Fruit fly (Drosophila melanogaster) whole organism, pupa: ENCODE measurements around the gene Hayan.

ENCODE experiments used
- D1 ChIP-seq: fragments of 200-800 bp; sonication (Bioruptor generic); optimal IDR thresholded peaks from 2 replicates; lab custom pipeline; 2018; ENCODE audit warnings: missing biosample characterization, mild to moderate bottlenecking, missing genetic modification characterization, moderate library complexity
- Ets98B ChIP-seq: fragments of 200-800 bp; sonication (Bioruptor generic); IDR thresholded peaks from 2 replicates; pipeline ENCODE4 v1.3.6; 2022; ENCODE audit warnings: missing biosample characterization, missing genetic modification characterization
- fd96Ca ChIP-seq: fragments of 200-800 bp; sonication (Bioruptor generic); IDR thresholded peaks from 3 replicates; pipeline ENCODE4 v1.3.6; 2022; ENCODE audit warnings: missing biosample characterization, missing genetic modification characterization

DNA sequence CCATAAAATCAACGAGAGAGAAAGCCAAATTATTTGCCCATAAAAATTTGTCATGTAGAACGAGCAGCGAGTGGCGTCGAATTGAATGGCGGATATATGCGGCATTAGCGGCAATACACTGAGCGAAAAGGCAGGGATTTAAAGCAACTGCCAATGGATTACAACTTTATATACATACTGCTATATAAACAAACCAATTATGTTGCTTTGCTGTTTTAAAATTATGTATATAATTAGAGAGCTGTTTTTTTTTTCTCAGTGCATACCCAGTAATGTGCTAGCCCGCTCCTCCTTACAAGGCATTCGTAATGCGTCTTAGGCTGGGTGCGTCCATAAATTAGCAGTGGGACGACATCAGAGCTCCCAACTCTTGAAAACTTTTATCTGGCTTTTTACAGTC, 15.7 kb downstream of the Hayan start:
- TF ChIP-seq fd96Ca (GFP tag; lab: Robert Waterston, UW), result no peak
- no peak for TF ChIP-seq D1
- no peak for TF ChIP-seq Ets98B (GFP tag; lab: Robert Waterston, UW)
